Worm (Caenorhabditis elegans) whole organism, L4 larva: ENCODE results near the gene T26C5.4.

Experiments used
- F10B5.3 ChIP-seq: sonication (generic microtip); optimal IDR thresholded peaks from 2 replicates; lab custom pipeline; 2016; ENCODE audit warnings: mild to moderate bottlenecking, missing genetic modification characterization, missing compliant biosample characterization
- T20F7.1 ChIP-seq: fragments of 200-800 bp; sonication (Bioruptor generic); optimal IDR thresholded peaks from 2 replicates; lab custom pipeline; 2018; ENCODE audit warnings: mild to moderate bottlenecking, missing genetic modification characterization, missing compliant biosample characterization
- Y5F2A.4 ChIP-seq: fragments of 200-800 bp; sonication (Bioruptor generic); optimal IDR thresholded peaks from 2 replicates; lab custom pipeline; 2018; ENCODE audit warnings: mild to moderate bottlenecking, missing genetic modification characterization, missing compliant biosample characterization
- ZK337.2 ChIP-seq: fragments of 200-800 bp; sonication (Bioruptor generic); IDR thresholded peaks from 2 replicates; pipeline ENCODE4 v1.3.6; 2022; ENCODE audit warnings: missing genetic modification reagents, missing genetic modification characterization, missing compliant biosample characterization
- ZK546.5 ChIP-seq, 2 experiments: sonication (generic microtip); optimal IDR thresholded peaks; 2 replicates each; lab custom pipeline; 2017; ENCODE audit warnings: missing biosample characterization in 2 of 2, missing genetic modification characterization in 2 of 2
- aha-1 ChIP-seq: fragments of 150-350 bp; peaks from one replicate; lab custom pipeline; 2014; ENCODE audit warnings: missing biosample characterization, missing genetic modification characterization
- aly-2 ChIP-seq: sonication (generic microtip); optimal IDR thresholded peaks from 2 replicates; lab custom pipeline; 2018; ENCODE audit warnings: missing biosample characterization, missing genetic modification characterization
- ceh-20 ChIP-seq: fragments of 200-800 bp; sonication (Bioruptor generic); IDR thresholded peaks from 2 replicates; pipeline ENCODE4 v1.3.6; 2022; ENCODE audit warnings: missing genetic modification reagents, missing genetic modification characterization, missing compliant biosample characterization
- ceh-32 ChIP-seq: sonication (generic microtip); optimal IDR thresholded peaks from 2 replicates; lab custom pipeline; 2016; ENCODE audit warnings: mild to moderate bottlenecking, missing genetic modification characterization, missing compliant biosample characterization; ENCODE audit not compliant: poor library complexity
- ceh-62 ChIP-seq: sonication (generic microtip); optimal IDR thresholded peaks from 2 replicates; lab custom pipeline; 2017; ENCODE audit warnings: missing biosample characterization, missing genetic modification characterization
- ces-1 ChIP-seq: fragments of 150-350 bp; sonication (generic microtip); optimal IDR thresholded peaks from 4 replicates; lab custom pipeline; 2014; ENCODE audit warnings: missing biosample characterization, missing genetic modification reagents, missing genetic modification characterization
- daf-12 ChIP-seq: fragments of 150-350 bp; optimal IDR thresholded peaks from 2 replicates; lab custom pipeline; 2014; ENCODE audit warnings: missing biosample characterization, missing genetic modification reagents, missing genetic modification characterization
- daf-16 ChIP-seq, 3 experiments: sonication (generic microtip); optimal IDR thresholded peaks; 2 replicates each; lab custom pipeline; 2016 to 2017; ENCODE audit warnings: missing genetic modification characterization in 3 of 3, missing genetic modification reagents in 3 of 3, mild to moderate bottlenecking in 2 of 3, missing compliant biosample characterization in 2 of 3, missing biosample characterization in 1 of 3, moderate library complexity in 1 of 3
- daf-19 ChIP-seq: fragments of 200-800 bp; sonication (Bioruptor generic); conservative IDR thresholded peaks from 2 replicates; pipeline ENCODE4 v1.3.6; 2022; ENCODE audit warnings: missing genetic modification characterization, missing compliant biosample characterization
- dmd-9 ChIP-seq: fragments of 200-800 bp; sonication (Bioruptor generic); IDR thresholded peaks from 2 replicates; pipeline ENCODE4 v1.3.6; 2022; ENCODE audit warnings: missing genetic modification reagents, missing genetic modification characterization, missing compliant biosample characterization
- dpl-1 ChIP-seq: fragments of 150-350 bp; optimal IDR thresholded peaks from 2 replicates; lab custom pipeline; 2014; ENCODE audit warnings: missing biosample characterization, missing genetic modification reagents, missing genetic modification characterization
- dve-1 ChIP-seq: sonication (generic microtip); optimal IDR thresholded peaks from 2 replicates; lab custom pipeline; 2017; ENCODE audit warnings: antibody characterized with exemption, mild to moderate bottlenecking, missing genetic modification characterization, missing compliant biosample characterization; ENCODE audit not compliant: insufficient read depth
- egl-43 ChIP-seq: fragments of 200-800 bp; sonication (Bioruptor generic); IDR thresholded peaks from 2 replicates; pipeline ENCODE4 v1.3.6; 2022; ENCODE audit warnings: missing genetic modification reagents, missing genetic modification characterization, missing compliant biosample characterization
- gei-8 ChIP-seq: fragments of 200-800 bp; sonication (Bioruptor generic); optimal IDR thresholded peaks from 2 replicates; lab custom pipeline; 2018; ENCODE audit warnings: mild to moderate bottlenecking, missing genetic modification characterization, missing compliant biosample characterization
- hif-1 ChIP-seq, 2 experiments: sonication (generic microtip); optimal IDR thresholded peaks; 2 replicates each; lab custom pipeline; 2016 to 2017; ENCODE audit warnings: missing compliant biosample characterization in 2 of 2, missing genetic modification characterization in 2 of 2, missing genetic modification reagents in 2 of 2, missing genotype in 2 of 2, mild to moderate bottlenecking in 1 of 2
- hmg-1.1 ChIP-seq: fragments of 200-800 bp; sonication (Bioruptor generic); IDR thresholded peaks from 2 replicates; pipeline ENCODE4 v1.3.6; 2022; ENCODE audit warnings: missing genetic modification reagents, missing genetic modification characterization, missing compliant biosample characterization
- jun-1 ChIP-seq: fragments of 150-350 bp; optimal IDR thresholded peaks from 2 replicates; lab custom pipeline; 2014; ENCODE audit warnings: missing biosample characterization, missing genetic modification reagents, missing genetic modification characterization
- lim-7 ChIP-seq: fragments of 200-800 bp; sonication (Bioruptor generic); IDR thresholded peaks from 2 replicates; pipeline ENCODE4 v1.3.6; 2022; ENCODE audit warnings: missing genetic modification characterization, missing compliant biosample characterization
- lin-38 ChIP-seq: fragments of 200-800 bp; sonication (Bioruptor generic); IDR thresholded peaks from 2 replicates; pipeline ENCODE4 v1.3.6; 2022; ENCODE audit warnings: missing genetic modification reagents, missing genetic modification characterization, missing compliant biosample characterization
- lsy-2 ChIP-seq, 2 experiments: fragments of 150-350 bp in 1 of 2; sonication (generic microtip) in 1 of 2; optimal IDR thresholded peaks; 2 replicates each; lab custom pipeline; 2014 to 2017; ENCODE audit warnings: missing biosample characterization in 2 of 2, missing genetic modification characterization in 2 of 2
- madf-5 ChIP-seq, 2 experiments: fragments of 200-800 bp; sonication (Bioruptor generic); IDR thresholded peaks; 2 replicates each; pipeline ENCODE4 v1.3.6; 2022; ENCODE audit warnings: missing compliant biosample characterization in 2 of 2, missing genetic modification characterization in 2 of 2
- mdt-29 ChIP-seq: fragments of 200-800 bp; sonication (Bioruptor generic); IDR thresholded peaks from 2 replicates; pipeline ENCODE4 v1.3.6; 2022; ENCODE audit warnings: missing genetic modification reagents, missing genetic modification characterization, missing compliant biosample characterization
- mep-1 ChIP-seq: fragments of 150-350 bp; sonication (generic microtip); optimal IDR thresholded peaks from 3 replicates; lab custom pipeline; 2014; ENCODE audit warnings: missing biosample characterization, missing genetic modification characterization
- mes-2 ChIP-seq: sonication (generic microtip); optimal IDR thresholded peaks from 2 replicates; lab custom pipeline; 2016; ENCODE audit warnings: missing genotype, mild to moderate bottlenecking, missing genetic modification characterization, missing compliant biosample characterization; ENCODE audit not compliant: poor library complexity, severe bottlenecking
- nhr-10 ChIP-seq: fragments of 150-350 bp; optimal IDR thresholded peaks from 2 replicates; lab custom pipeline; 2014; ENCODE audit warnings: missing biosample characterization, missing genetic modification characterization
- nhr-11 ChIP-seq: fragments of 150-350 bp; optimal IDR thresholded peaks from 2 replicates; lab custom pipeline; 2014; ENCODE audit warnings: missing biosample characterization, missing genetic modification characterization
- nhr-237 ChIP-seq: sonication (generic microtip); optimal IDR thresholded peaks from 2 replicates; lab custom pipeline; 2017; ENCODE audit warnings: missing biosample characterization, missing genetic modification characterization
- nhr-25 ChIP-seq: sonication (generic microtip); optimal IDR thresholded peaks from 2 replicates; lab custom pipeline; 2017; ENCODE audit warnings: missing genetic modification characterization, mild to moderate bottlenecking, missing compliant biosample characterization, antibody characterized with exemption, moderate library complexity, borderline replicate concordance; ENCODE audit not compliant: insufficient read depth
- nhr-48 ChIP-seq: sonication (generic microtip); optimal IDR thresholded peaks from 2 replicates; lab custom pipeline; 2016; ENCODE audit warnings: mild to moderate bottlenecking, missing genetic modification characterization, missing compliant biosample characterization
- saeg-2 ChIP-seq: fragments of 200-800 bp; sonication (Bioruptor generic); IDR thresholded peaks from 2 replicates; pipeline ENCODE4 v1.3.6; 2022; ENCODE audit warnings: missing genetic modification reagents, missing genetic modification characterization, missing compliant biosample characterization
- sdz-12 ChIP-seq: fragments of 200-800 bp; sonication (Bioruptor generic); optimal IDR thresholded peaks from 2 replicates; lab custom pipeline; 2018; ENCODE audit warnings: mild to moderate bottlenecking, missing genetic modification characterization, missing compliant biosample characterization
- snpc-1.2 ChIP-seq: fragments of 200-800 bp; sonication (Bioruptor generic); IDR thresholded peaks from 2 replicates; pipeline ENCODE4 v1.3.6; 2022; ENCODE audit warnings: missing genetic modification reagents, missing genetic modification characterization, missing compliant biosample characterization
- snpc-4 ChIP-seq: fragments of 150-350 bp; optimal IDR thresholded peaks from 2 replicates; lab custom pipeline; 2014; ENCODE audit warnings: missing biosample characterization, missing genetic modification characterization
- unc-130 ChIP-seq: sonication (generic microtip); optimal IDR thresholded peaks from 2 replicates; lab custom pipeline; 2016; ENCODE audit warnings: missing genetic modification reagents, missing genetic modification characterization, missing compliant biosample characterization
- unc-62 ChIP-seq, 3 experiments: fragments of 150-350 bp in 1 of 3; sonication (generic microtip); optimal IDR thresholded peaks in 2 of 3; peaks in 1 of 3; 1 replicate in 1 of 3; 2 replicates in 2 of 3; lab custom pipeline; 2014 to 2017; ENCODE audit warnings: missing biosample characterization in 3 of 3, missing genetic modification characterization in 3 of 3, missing genetic modification reagents in 3 of 3, missing genotype in 1 of 3
- zfp-3 ChIP-seq: fragments of 200-800 bp; sonication (Bioruptor generic); conservative IDR thresholded peaks from 2 replicates; pipeline ENCODE4 v1.3.6; 2022; ENCODE audit warnings: missing genetic modification reagents, missing genetic modification characterization, missing compliant biosample characterization
- zip-2 ChIP-seq: fragments of 150-350 bp; optimal IDR thresholded peaks from 2 replicates; lab custom pipeline; 2014; ENCODE audit warnings: missing biosample characterization, missing genetic modification characterization
- ztf-11 ChIP-seq: fragments of 150-350 bp; optimal IDR thresholded peaks from 2 replicates; lab custom pipeline; 2014; ENCODE audit warnings: missing biosample characterization, missing genetic modification characterization

Gene T26C5.4

ce11 chrII:9277153-9277552, 26.8 kb upstream of the T26C5.4 start:
- TF ChIP-seq mdt-29 (GFP tag; lab: Robert Waterston, UW): no peak
- TF ChIP-seq unc-62 (GFP tag; optimal IDR thresholded peaks at IDR 0.05 in 1 of 2; lab: Kevin White, UChicago): peak in 1 of 2 experiments; percentile 45
- TF ChIP-seq unc-62 (tag; optimal IDR thresholded peaks at IDR 0.05; lab: Kevin White, UChicago): no peak
- no peak for TF ChIP-seq ztf-11 (tag; lab: Kevin White, UChicago)
- TF ChIP-seq egl-43: no peak
- TF ChIP-seq hmg-1.1 (GFP tag; lab: Robert Waterston, UW): no peak
- no peak for TF ChIP-seq dpl-1 (GFP tag; lab: Kevin White, UChicago)

ce11 chrII:9275173-9275572, 24.9 kb upstream of the T26C5.4 start:
- no peak for TF ChIP-seq saeg-2
- TF ChIP-seq ceh-32: no peak
- no peak for TF ChIP-seq ZK337.2
- TF ChIP-seq unc-130 (GFP tag; lab: Kevin White, UChicago): no peak
- no peak for TF ChIP-seq ztf-11 (tag; lab: Kevin White, UChicago)
- no peak for TF ChIP-seq daf-16 (GFP tag; optimal IDR thresholded peaks at IDR 0.05; lab: Kevin White, UChicago)
- TF ChIP-seq daf-16 (tag; optimal IDR thresholded peaks at IDR 0.05; lab: Kevin White, UChicago): peak; percentile 8
- no peak for TF ChIP-seq nhr-25 (tag; lab: Kevin White, UChicago)
- 0 out of 2 replicates have a peak, but pooled peaks have one; percentile 39 for TF ChIP-seq snpc-1.2 (GFP tag; lab: Robert Waterston, UW)
- peak; percentile 36 for TF ChIP-seq nhr-10 (tag; lab: Kevin White, UChicago)
- no peak for TF ChIP-seq gei-8 (GFP tag; lab: Kevin White, UChicago)
- TF ChIP-seq ces-1 (GFP tag; lab: Kevin White, UChicago): no peak
- TF ChIP-seq lsy-2 (tag; optimal IDR thresholded peaks at IDR 0.05; lab: Kevin White, UChicago): no peak
- no peak for TF ChIP-seq ceh-20 (GFP tag; lab: Robert Waterston, UW)
- no peak for TF ChIP-seq F10B5.3 (tag; lab: Kevin White, UChicago)
- TF ChIP-seq lim-7: no peak

ce11 chrII:9274734-9275133, 24.4 kb upstream of the T26C5.4 start:
- TF ChIP-seq zfp-3 (GFP tag; lab: Robert Waterston, UW) (0 out of 2 replicates have a peak, but pooled peaks have one; percentile 38), sdz-12 (GFP tag; lab: Kevin White, UChicago) (no peak), lin-38 (GFP tag; lab: Robert Waterston, UW) (0 out of 2 replicates have a peak, but pooled peaks have one; percentile 13), T20F7.1 (GFP tag; lab: Kevin White, UChicago) (peak; percentile 2), mep-1 (tag; lab: Kevin White, UChicago) (peak; percentile 72), aha-1 (tag; lab: Kevin White, UChicago) (peak; percentile 52)

- TF ChIP-seq nhr-48 (peak; percentile 79), nhr-237 (no peak), ceh-62 (tag; lab: Kevin White, UChicago) (no peak), ces-1 (GFP tag; lab: Kevin White, UChicago) (no peak), zfp-3 (GFP tag; lab: Robert Waterston, UW) (peak; percentile 53; the same call in 1 of the 2 replicates), mes-2 (peak; percentile 82), snpc-4 (tag; lab: Kevin White, UChicago) (no peak), daf-19 (no peak), T20F7.1 (GFP tag; lab: Kevin White, UChicago) (peak; percentile 65), zip-2 (no peak), jun-1 (tag; lab: Kevin White, UChicago) (peak; percentile 53), hmg-1.1 (GFP tag; lab: Robert Waterston, UW) (peak; percentile 92), dpl-1 (GFP tag; lab: Kevin White, UChicago) (peak; percentile 50), daf-12 (tag; lab: Kevin White, UChicago) (no peak), nhr-11 (tag; lab: Kevin White, UChicago) (peak; percentile 79), madf-5 (GFP tag; IDR thresholded peaks at IDR 0.05; lab: Robert Waterston, UW) (no peak), dve-1 (tag; lab: Kevin White, UChicago) (peak; percentile 62), aly-2 (tag; lab: Kevin White, UChicago) (no peak), ZK546.5 (tag; optimal IDR thresholded peaks at IDR 0.05; lab: Kevin White, UChicago) (no peak), unc-130 (GFP tag; lab: Kevin White, UChicago) (no peak), hif-1 (tag; optimal IDR thresholded peaks at IDR 0.05; lab: Kevin White, UChicago) (peak in 1 of 2 experiments; percentile 71), lsy-2 (tag; optimal IDR thresholded peaks at IDR 0.05; lab: Kevin White, UChicago) (peak; percentile 67 to 86), mep-1 (tag; lab: Kevin White, UChicago) (peak; percentile 82), snpc-1.2 (GFP tag; lab: Robert Waterston, UW) (0 out of 2 replicates have a peak, but pooled peaks have one; percentile 42), dmd-9 (GFP tag; lab: Robert Waterston, UW) (no peak), Y5F2A.4 (GFP tag; lab: Kevin White, UChicago) (no peak)
Measured at ce11 chrII:9273984-9274383, 23.7 kb upstream of the T26C5.4 start.
